Fruit fly (Drosophila melanogaster): Measurements from ENCODE around the gene Srlp.

The Srlp gene

dm6 chr3R:12413274-12413958 lies 20.5 kb upstream of the Srlp start, which contains the start of the genes Dip-C and pps:
Gene Dip-C, minus strand, starts transcription at chr3R:12413759.
Gene pps, plus strand, starts transcription at chr3R:12413828.
- peak; percentile 41 for TF ChIP-seq CG17801 (GFP tag; optimal IDR thresholded peaks at IDR 0.05; ENCODE audit: partially characterized antibody)

DNA sequence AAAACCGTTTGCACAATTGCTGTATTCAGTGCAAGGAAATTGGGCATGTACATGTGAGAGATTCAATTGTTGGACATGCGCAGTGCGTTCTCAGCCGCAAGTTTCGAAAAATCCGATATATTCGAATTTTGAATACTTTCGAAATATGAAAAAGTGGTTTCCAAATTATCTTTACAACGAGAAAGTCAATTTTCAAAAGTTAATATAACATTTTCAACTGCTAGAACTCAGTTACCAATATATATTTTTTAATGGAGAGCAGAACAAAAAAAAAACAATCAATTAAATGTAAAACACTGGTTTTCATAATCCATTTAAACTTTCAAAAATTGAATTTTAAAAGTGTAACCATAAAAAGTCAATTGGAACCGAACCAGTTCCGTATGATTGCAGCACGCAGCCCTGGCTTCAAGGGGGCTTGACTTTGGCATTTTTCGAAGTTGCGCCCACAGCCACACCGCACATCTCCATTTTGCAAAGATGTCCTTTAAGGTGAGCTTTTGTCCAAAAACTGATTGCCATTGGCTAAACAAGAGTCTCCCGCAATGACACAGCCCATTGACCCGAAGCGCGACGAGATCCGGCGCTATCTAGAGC lies 11.4 kb upstream of the Srlp start, which contains the start of the genes Scgbeta and CG17202:
Gene Scgbeta (minus strand): TSS at position 51 of the 597 bp plus-strand sequence.
Gene CG17202 (plus strand): TSS at position 390 of the 597 bp plus-strand sequence.
- no peak for TF ChIP-seq CG17801 (GFP tag; optimal IDR thresholded peaks at IDR 0.05; ENCODE audit: partially characterized antibody)

DNA sequence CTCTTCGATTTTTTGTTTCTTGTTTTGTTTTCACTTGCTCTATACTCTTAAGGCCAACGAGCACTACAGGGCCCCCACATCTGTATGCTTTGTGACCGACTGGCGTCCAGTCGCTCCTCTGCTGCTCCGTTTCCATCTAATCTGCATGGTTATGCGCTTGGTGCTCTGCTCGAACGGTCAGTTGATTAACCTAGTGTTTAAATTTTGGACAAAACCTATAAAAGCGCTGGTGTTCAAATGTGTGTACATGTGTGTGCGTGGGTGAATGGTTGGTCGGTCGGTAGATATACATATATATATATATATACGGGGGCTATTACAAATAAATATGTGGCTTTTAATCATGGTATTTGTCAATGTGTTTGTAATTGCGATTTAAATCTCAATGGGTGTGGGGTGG lies 9.9 kb upstream of the Srlp start:
- TF ChIP-seq CG17801 (GFP tag; optimal IDR thresholded peaks at IDR 0.05; ENCODE audit: partially characterized antibody): no peak

DNA sequence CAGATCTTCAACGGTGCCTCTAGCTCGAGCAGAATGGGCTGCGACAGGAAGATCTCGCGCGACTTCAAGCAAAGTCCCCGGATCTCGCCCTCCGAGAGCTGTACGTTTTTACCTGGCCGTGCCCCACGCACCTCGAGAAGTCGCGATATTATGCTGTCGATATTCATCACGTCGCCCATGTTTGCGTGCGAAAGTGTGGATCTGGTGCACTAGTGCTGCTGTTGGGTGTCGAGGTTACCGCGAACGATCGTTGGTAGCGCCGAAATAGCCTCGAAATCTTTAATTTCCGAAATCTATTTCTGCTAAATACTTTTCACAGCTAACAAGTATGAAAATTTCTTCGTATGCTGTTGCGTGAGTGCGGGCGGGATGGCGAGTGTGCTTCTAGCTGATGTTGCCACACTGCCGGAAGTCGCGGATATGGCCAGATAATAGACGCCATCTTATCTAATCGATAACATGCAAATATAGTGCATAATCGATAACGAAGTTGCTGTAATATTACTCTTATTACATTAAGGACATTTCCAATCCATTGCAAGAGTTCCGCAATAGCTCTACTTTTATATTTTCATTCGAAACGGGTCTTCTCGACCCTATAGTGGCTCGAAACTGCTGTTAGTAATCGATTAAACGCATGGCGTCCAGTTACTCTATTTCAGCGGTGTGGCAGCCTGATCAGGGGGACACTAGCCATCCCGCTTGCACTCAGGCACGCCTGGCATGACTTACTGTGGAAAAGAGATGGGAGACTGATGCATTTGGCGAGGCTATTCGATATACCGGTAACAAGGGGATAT lies 8.2 kb upstream of the Srlp start, which contains the start of gene Pp1-87B:
Gene Pp1-87B (minus strand): TSS at position 408 of the 800 bp plus-strand sequence.
- TF ChIP-seq CG17801 (GFP tag; optimal IDR thresholded peaks at IDR 0.05; ENCODE audit: partially characterized antibody): no peak

DNA sequence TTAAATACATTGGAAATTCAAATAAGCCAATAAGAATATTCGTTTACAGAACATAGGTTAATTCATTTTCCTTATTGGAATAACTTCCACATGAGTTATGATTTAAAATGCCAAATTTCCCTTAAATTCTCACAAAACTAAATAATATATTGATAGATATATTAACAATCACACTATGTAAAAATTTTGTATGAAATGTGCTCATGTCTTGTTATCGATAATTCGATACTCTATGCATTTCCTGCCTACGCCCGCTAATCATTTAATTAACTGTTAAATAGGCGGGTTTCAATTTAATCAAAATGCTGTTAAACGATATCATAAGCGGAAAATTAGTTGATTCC lies 7.6 kb upstream of the Srlp start, which contains the start of gene NANS:
Gene NANS (plus strand): TSS at position 269 of the 344 bp plus-strand sequence.
- no peak for TF ChIP-seq CG17801 (GFP tag; optimal IDR thresholded peaks at IDR 0.05; ENCODE audit: partially characterized antibody)

- no peak for TF ChIP-seq CG17801 (GFP tag; optimal IDR thresholded peaks at IDR 0.05; ENCODE audit: partially characterized antibody)
These were observed 4.7 kb upstream of the Srlp start, which contains the start of the genes CG5641 and CG5245 for dm6 chr3R:12429120-12429610. Gene CG5641, minus strand, starts transcription at chr3R:12429282. Gene CG5245, plus strand, starts transcription at chr3R:12429560.

DNA sequence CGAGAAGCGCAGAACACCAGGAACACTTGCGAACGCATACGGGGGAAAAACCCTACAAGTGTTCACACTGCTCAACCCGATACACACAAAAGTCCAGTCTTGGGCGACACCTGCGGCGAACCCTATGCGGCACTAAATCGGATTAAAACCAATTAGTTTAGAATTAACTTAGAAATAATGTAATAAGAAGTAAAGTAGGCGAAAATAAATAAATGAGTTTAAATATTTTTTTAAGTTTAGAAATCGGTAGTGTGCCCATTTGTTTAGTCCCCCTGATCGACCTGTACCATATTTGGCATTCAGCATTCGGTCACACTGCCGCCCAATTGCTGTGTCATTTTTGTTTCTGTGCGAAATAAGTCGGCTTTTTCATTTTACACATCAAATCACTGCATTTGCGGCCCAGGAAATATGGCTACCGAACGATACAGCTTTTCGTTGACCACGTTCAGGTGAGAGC lies 2.8 kb upstream of the Srlp start, which contains the start of gene Prosalpha2:
Gene Prosalpha2 (plus strand): TSS at position 292 of the 460 bp plus-strand sequence.
- peak; percentile 21 for TF ChIP-seq CG17801 (GFP tag; optimal IDR thresholded peaks at IDR 0.05; ENCODE audit: partially characterized antibody)

DNA sequence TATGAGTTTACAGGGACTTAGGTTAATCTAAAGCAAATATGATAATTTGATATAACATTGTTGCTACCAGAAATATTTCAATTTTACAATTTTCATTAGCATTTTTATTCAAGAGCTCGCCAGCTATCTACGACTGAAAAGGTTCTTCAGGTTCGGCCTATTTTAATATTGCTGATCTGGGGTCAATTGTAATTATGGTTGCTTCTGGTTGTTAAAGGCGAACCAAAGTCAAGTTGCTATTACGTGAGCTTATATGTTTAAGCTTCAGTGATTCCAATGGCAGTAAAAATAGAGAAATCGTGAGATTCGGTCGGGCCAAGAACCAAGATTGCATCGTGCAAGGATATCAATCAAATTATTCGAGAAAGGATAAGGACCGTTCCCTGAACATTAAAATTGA lies 2.0 kb downstream of the Srlp start, which contains the start of gene Desat2:
Gene Desat2 (plus strand): TSS at position 301 of the 400 bp plus-strand sequence.
- TF ChIP-seq CG17801 (GFP tag; optimal IDR thresholded peaks at IDR 0.05; ENCODE audit: partially characterized antibody): no peak

- TF ChIP-seq CG17801 (GFP tag; optimal IDR thresholded peaks at IDR 0.05; ENCODE audit: partially characterized antibody): no peak
These were observed 5.1 kb downstream of the Srlp start, which contains the start of the genes CG17207 and CG46427 for dm6 chr3R:12439039-12439400. Gene CG17207, minus strand, starts transcription at chr3R:12439139. Gene CG46427, minus strand, starts transcription at chr3R:12439139.

DNA sequence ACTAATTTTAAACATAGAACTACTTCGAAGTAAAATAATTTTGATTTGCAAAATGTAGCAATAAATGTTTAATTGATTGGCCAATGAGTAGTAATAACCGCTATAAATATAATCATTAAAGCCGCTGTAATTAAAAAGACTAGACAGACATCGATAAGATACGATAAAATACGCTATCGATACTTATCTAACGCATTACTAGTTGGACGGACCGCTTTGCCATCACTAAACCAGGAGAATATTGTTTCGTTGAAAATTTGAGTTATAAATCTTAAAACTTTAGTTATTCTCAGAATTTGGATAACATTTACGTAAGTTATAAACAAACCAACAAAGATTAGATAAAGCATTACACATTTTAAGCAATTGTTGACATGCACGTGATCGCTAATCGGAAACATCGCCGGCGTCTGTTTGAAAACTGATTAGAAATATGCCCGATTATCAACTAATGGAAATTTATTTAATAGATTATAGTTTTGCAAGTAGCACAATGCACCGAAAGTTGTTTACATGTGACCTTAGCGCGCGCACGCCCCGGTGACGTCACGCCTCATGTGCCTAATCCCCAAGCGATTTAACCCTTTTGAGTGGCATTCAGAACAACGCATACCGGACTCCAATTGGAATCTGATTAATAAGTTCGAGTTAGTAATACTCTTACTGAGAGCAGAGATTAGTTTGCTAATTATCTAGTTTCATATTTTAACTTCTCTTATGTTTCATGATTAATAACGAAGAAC lies 5.7 kb downstream of the Srlp start, which contains the start of gene Desat1:
Gene Desat1 (plus strand): TSS at position 200 of the 743 bp plus-strand sequence.
- TF ChIP-seq CG17801 (GFP tag; optimal IDR thresholded peaks at IDR 0.05; ENCODE audit: partially characterized antibody): peak; percentile 3

dm6 chr3R:12441008-12441606 lies 7.2 kb downstream of the Srlp start:
- TF ChIP-seq CG17801 (GFP tag; optimal IDR thresholded peaks at IDR 0.05; ENCODE audit: partially characterized antibody): no peak

dm6 chr3R:12442601-12443533 lies 9.0 kb downstream of the Srlp start:
- peak; percentile 87 for TF ChIP-seq CG17801 (GFP tag; optimal IDR thresholded peaks at IDR 0.05; ENCODE audit: partially characterized antibody)
